Worm (Caenorhabditis elegans): ENCODE measurements around the gene C29E4.12.

DNA sequence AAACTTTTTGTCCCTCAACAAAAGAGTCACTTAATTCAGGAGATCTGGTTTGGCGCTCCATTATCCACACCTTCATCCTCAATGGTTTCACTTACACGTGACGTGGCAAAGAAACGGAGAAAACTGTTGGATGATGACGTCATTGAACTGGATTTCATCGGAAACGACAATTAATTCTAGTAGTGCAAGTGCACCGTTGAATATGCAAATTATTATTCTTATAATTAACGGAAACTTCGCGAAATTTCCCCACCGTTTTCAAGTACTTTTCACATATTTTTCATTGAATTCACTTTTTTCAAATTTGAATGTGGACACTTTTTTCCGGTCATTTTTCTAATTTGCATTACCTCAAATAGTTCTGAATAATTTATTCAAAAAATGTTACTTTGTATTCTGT, 31.7 kb upstream of the C29E4.12 start, which contains the start of gene ZK688.1:
- TF ChIP-seq W03F9.2 (tag; optimal IDR thresholded peaks at IDR 0.05) (no peak), dao-5 (tag; optimal IDR thresholded peaks at IDR 0.05) (no peak), him-1 (tag; optimal IDR thresholded peaks at IDR 0.05) (no peak)

All from whole organism, L4/young adult.